Worm (Caenorhabditis elegans): ENCODE measurements around the gene F20A1.2.

Gene F20A1.2

DNA sequence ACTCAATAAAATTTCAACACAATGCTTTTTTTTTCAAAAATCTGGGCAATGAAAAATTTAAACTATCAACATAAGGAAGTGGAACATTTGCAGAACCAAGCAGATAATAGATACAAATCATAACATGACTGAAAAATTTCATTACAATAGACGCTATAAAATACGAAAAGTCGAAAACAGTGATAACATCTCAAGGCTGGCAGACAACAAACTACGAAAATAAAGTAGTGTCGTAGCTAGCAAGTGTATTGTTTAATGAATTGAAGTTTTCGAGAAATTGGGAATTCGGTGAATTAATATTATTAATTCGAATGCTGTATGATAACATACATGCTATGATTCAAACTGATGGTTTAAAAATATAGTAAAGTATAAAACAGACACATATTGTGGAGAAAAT lies 50.7 kb downstream of the F20A1.2 start:
- TF ChIP-seq T22C8.4 (GFP tag; IDR thresholded peaks at IDR 0.05) (no peak), ztf-29 (GFP tag; IDR thresholded peaks at IDR 0.05) (no peak), klf-2 (GFP tag; conservative IDR thresholded peaks at IDR 0.05) (no peak), cog-1 (tag; optimal IDR thresholded peaks at IDR 0.05) (no peak), tab-1 (GFP tag; IDR thresholded peaks at IDR 0.05) (no peak), med-1 (GFP tag; optimal IDR thresholded peaks at IDR 0.05; ENCODE audit: insufficient read depth) (no peak), ztf-23 (GFP tag; IDR thresholded peaks at IDR 0.05) (no peak), ref-1 (GFP tag; conservative IDR thresholded peaks at IDR 0.05) (no peak), flt-1 (GFP tag; IDR thresholded peaks at IDR 0.05) (no peak)
